Worm (Caenorhabditis elegans) whole organism, young adult: Measurements from ENCODE around the gene dgk-5.

Experiments
- F22D6.2 ChIP-seq: sonication (generic microtip); optimal IDR thresholded peaks from 2 replicates; lab custom pipeline; 2016; ENCODE audit warnings: mild to moderate bottlenecking, missing genetic modification characterization, missing compliant biosample characterization
- F23B12.7 ChIP-seq: sonication (generic microtip); optimal IDR thresholded peaks from 2 replicates; lab custom pipeline; 2017; ENCODE audit warnings: missing genetic modification characterization, mild to moderate bottlenecking, missing compliant biosample characterization, antibody characterized with exemption, moderate library complexity; ENCODE audit not compliant: insufficient read depth
- F37B4.10 ChIP-seq: fragments of 200-800 bp; sonication (Bioruptor generic); IDR thresholded peaks from 2 replicates; pipeline ENCODE4 v1.3.6; 2022; ENCODE audit warnings: missing genetic modification characterization, missing compliant biosample characterization
- F49E8.2 ChIP-seq: sonication (generic microtip); optimal IDR thresholded peaks from 3 replicates; lab custom pipeline; 2017; ENCODE audit warnings: missing genetic modification characterization, mild to moderate bottlenecking, missing compliant biosample characterization, antibody characterized with exemption, moderate library complexity; ENCODE audit not compliant: insufficient read depth
- F55B11.4 ChIP-seq: sonication (generic microtip); optimal IDR thresholded peaks from 2 replicates; lab custom pipeline; 2016; ENCODE audit warnings: missing compliant biosample characterization, missing genetic modification characterization, borderline replicate concordance; ENCODE audit not compliant: insufficient read depth
- F57A8.1 ChIP-seq: fragments of 200-800 bp; sonication (Bioruptor generic); optimal IDR thresholded peaks from 2 replicates; lab custom pipeline; 2018; ENCODE audit warnings: mild to moderate bottlenecking, missing genetic modification characterization, moderate library complexity, missing compliant biosample characterization
- Y56A3A.18 ChIP-seq: fragments of 200-800 bp; sonication (Bioruptor generic); IDR thresholded peaks from 2 replicates; pipeline ENCODE4 v1.3.6; 2022; ENCODE audit warnings: missing genetic modification reagents, missing genetic modification characterization, missing compliant biosample characterization
- Y95B8A.8 ChIP-seq: fragments of 200-800 bp; sonication (Bioruptor generic); IDR thresholded peaks from 2 replicates; pipeline ENCODE4 v1.3.6; 2022; ENCODE audit warnings: missing genetic modification reagents, missing genetic modification characterization, missing compliant biosample characterization
- aptf-2 ChIP-seq: fragments of 200-800 bp; sonication (Bioruptor generic); conservative IDR thresholded peaks from 2 replicates; pipeline ENCODE4 v1.3.6; 2022; ENCODE audit warnings: missing genetic modification reagents, missing genetic modification characterization, missing compliant biosample characterization
- aptf-3 ChIP-seq: fragments of 200-800 bp; sonication (Bioruptor generic); IDR thresholded peaks from 2 replicates; pipeline ENCODE4 v1.3.6; 2022; ENCODE audit warnings: missing genetic modification characterization, missing compliant biosample characterization
- attf-5 ChIP-seq: fragments of 200-800 bp; sonication (Bioruptor generic); optimal IDR thresholded peaks from 2 replicates; lab custom pipeline; 2018; ENCODE audit warnings: mild to moderate bottlenecking, missing genetic modification characterization, missing compliant biosample characterization
- cebp-1 ChIP-seq, 2 experiments: fragments of 200-800 bp in 1 of 2; sonication (Bioruptor generic) in 1 of 2; sonication (generic microtip) in 1 of 2; IDR thresholded peaks in 1 of 2; optimal IDR thresholded peaks in 1 of 2; 2 replicates each; pipeline versions ENCODE4 v1.3.6 to Lab custom; 2017 to 2022; ENCODE audit warnings: missing compliant biosample characterization in 2 of 2, missing genetic modification characterization in 2 of 2, mild to moderate bottlenecking in 1 of 2, missing genetic modification reagents in 1 of 2, moderate library complexity in 1 of 2
- cebp-2 ChIP-seq: fragments of 200-800 bp; sonication (Bioruptor generic); IDR thresholded peaks from 2 replicates; pipeline ENCODE4 v1.3.6; 2022; ENCODE audit warnings: missing genetic modification characterization, missing compliant biosample characterization
- ceh-27 ChIP-seq: fragments of 200-800 bp; sonication (Bioruptor generic); optimal IDR thresholded peaks from 2 replicates; lab custom pipeline; 2018; ENCODE audit warnings: mild to moderate bottlenecking, missing genetic modification characterization, moderate library complexity, missing compliant biosample characterization
- dox-1 ChIP-seq: fragments of 200-800 bp; sonication (Bioruptor generic); IDR thresholded peaks from 2 replicates; pipeline ENCODE4 v1.3.6; 2022; ENCODE audit warnings: missing genetic modification reagents, missing genetic modification characterization, missing compliant biosample characterization
- dpl-1 ChIP-seq: fragments of 150-350 bp; optimal IDR thresholded peaks from 2 replicates; lab custom pipeline; 2014; ENCODE audit warnings: missing biosample characterization, missing genetic modification reagents, missing genetic modification characterization
- efl-1 ChIP-seq: fragments of 150-350 bp; optimal IDR thresholded peaks from 2 replicates; lab custom pipeline; 2014; ENCODE audit warnings: missing biosample characterization, missing genetic modification reagents, missing genetic modification characterization
- egrh-3 ChIP-seq: fragments of 200-800 bp; sonication (Bioruptor generic); IDR thresholded peaks from 2 replicates; pipeline ENCODE4 v1.3.6; 2022; ENCODE audit warnings: missing genetic modification reagents, missing genetic modification characterization, missing compliant biosample characterization
- gei-17 ChIP-seq: fragments of 200-800 bp; sonication (Bioruptor generic); optimal IDR thresholded peaks from 2 replicates; lab custom pipeline; 2018; ENCODE audit warnings: mild to moderate bottlenecking, missing genetic modification characterization, missing compliant biosample characterization
- hlh-26 ChIP-seq: fragments of 200-800 bp; sonication (Bioruptor generic); conservative IDR thresholded peaks from 2 replicates; pipeline ENCODE4 v1.3.6; 2022; ENCODE audit warnings: missing genetic modification reagents, missing genetic modification characterization, missing compliant biosample characterization
- hmg-1.2 ChIP-seq: fragments of 200-800 bp; sonication (Bioruptor generic); IDR thresholded peaks from 2 replicates; pipeline ENCODE4 v1.3.6; 2022; ENCODE audit warnings: missing genetic modification reagents, missing genetic modification characterization, missing compliant biosample characterization
- lin-35 ChIP-seq, 3 experiments: fragments of 150-350 bp in 2 of 3; sonication (generic microtip) in 1 of 3; optimal IDR thresholded peaks; 2 replicates each; lab custom pipeline; 2014 to 2018; ENCODE audit warnings: missing biosample characterization in 3 of 3, missing genetic modification characterization in 3 of 3, missing genetic modification reagents in 3 of 3
- lsy-27 ChIP-seq: sonication (generic microtip); optimal IDR thresholded peaks from 2 replicates; lab custom pipeline; 2017; ENCODE audit warnings: missing genetic modification characterization, mild to moderate bottlenecking, missing compliant biosample characterization, antibody characterized with exemption, missing genotype, borderline replicate concordance; ENCODE audit not compliant: insufficient read depth
- madf-3 ChIP-seq: fragments of 200-800 bp; sonication (Bioruptor generic); IDR thresholded peaks from 2 replicates; pipeline ENCODE4 v1.3.6; 2022; ENCODE audit warnings: missing genetic modification reagents, missing genetic modification characterization, missing compliant biosample characterization
- nfya-2 ChIP-seq: fragments of 200-800 bp; sonication (Bioruptor generic); IDR thresholded peaks from 2 replicates; pipeline ENCODE4 v1.3.6; 2022; ENCODE audit warnings: missing genetic modification reagents, missing genetic modification characterization, missing compliant biosample characterization
- nhr-27 ChIP-seq: fragments of 200-800 bp; sonication (Bioruptor generic); optimal IDR thresholded peaks from 2 replicates; lab custom pipeline; 2018; ENCODE audit warnings: mild to moderate bottlenecking, missing genetic modification characterization, moderate library complexity, missing compliant biosample characterization
- nhr-80 ChIP-seq: sonication (generic microtip); optimal IDR thresholded peaks from 2 replicates; lab custom pipeline; 2016; ENCODE audit warnings: missing genetic modification characterization, missing compliant biosample characterization
- nhr-90 ChIP-seq: sonication (generic microtip); optimal IDR thresholded peaks from 2 replicates; lab custom pipeline; 2016; ENCODE audit warnings: missing genotype, mild to moderate bottlenecking, missing genetic modification characterization, missing compliant biosample characterization
- pbrm-1 ChIP-seq: fragments of 200-800 bp; sonication (Bioruptor generic); IDR thresholded peaks from 2 replicates; pipeline ENCODE4 v1.3.6; 2022; ENCODE audit warnings: missing genetic modification reagents, missing genetic modification characterization, missing compliant biosample characterization
- pha-4 ChIP-seq: fragments of 150-350 bp; sonication (generic microtip); optimal IDR thresholded peaks from 2 replicates; lab custom pipeline; 2014; ENCODE audit warnings: missing biosample characterization, missing genetic modification reagents, missing genetic modification characterization
- rcor-1 ChIP-seq: fragments of 200-800 bp; sonication (Bioruptor generic); IDR thresholded peaks from 2 replicates; pipeline ENCODE4 v1.3.6; 2022; ENCODE audit warnings: missing genetic modification reagents, missing genetic modification characterization, missing compliant biosample characterization
- rec-8 ChIP-seq, 2 experiments: sonication (generic microtip); optimal IDR thresholded peaks; 2 replicates each; lab custom pipeline; 2016; ENCODE audit warnings: mild to moderate bottlenecking in 2 of 2, missing genetic modification characterization in 2 of 2, missing genetic modification reagents in 2 of 2, missing genotype in 2 of 2, missing biosample characterization in 1 of 2, missing compliant biosample characterization in 1 of 2, moderate library complexity in 1 of 2
- sea-2 ChIP-seq: fragments of 200-800 bp; sonication (Bioruptor generic); IDR thresholded peaks from 2 replicates; pipeline ENCODE4 v1.3.6; 2022; ENCODE audit warnings: missing genetic modification characterization, missing compliant biosample characterization
- snpc-3.4 ChIP-seq: sonication (generic microtip); optimal IDR thresholded peaks from 2 replicates; lab custom pipeline; 2017; ENCODE audit warnings: missing genetic modification characterization, mild to moderate bottlenecking, missing compliant biosample characterization, antibody characterized with exemption, moderate library complexity, missing genotype, missing genetic modification reagents
- somi-1 ChIP-seq: fragments of 200-800 bp; sonication (Bioruptor generic); optimal IDR thresholded peaks from 2 replicates; lab custom pipeline; 2018; ENCODE audit warnings: mild to moderate bottlenecking, missing genetic modification characterization, missing compliant biosample characterization
- unc-130 ChIP-seq: sonication (generic microtip); optimal IDR thresholded peaks from 2 replicates; lab custom pipeline; 2016; ENCODE audit warnings: missing genetic modification reagents, missing genetic modification characterization, missing compliant biosample characterization
- ztf-18 ChIP-seq: sonication (generic microtip); optimal IDR thresholded peaks from 2 replicates; lab custom pipeline; 2016; ENCODE audit warnings: missing genotype, mild to moderate bottlenecking, missing genetic modification characterization, missing compliant biosample characterization
- ztf-25 ChIP-seq: fragments of 200-800 bp; sonication (Bioruptor generic); IDR thresholded peaks from 2 replicates; pipeline ENCODE4 v1.3.6; 2022; ENCODE audit warnings: missing genetic modification reagents, missing genetic modification characterization, missing compliant biosample characterization
- ztf-28 ChIP-seq: fragments of 200-800 bp; sonication (Bioruptor generic); IDR thresholded peaks from 2 replicates; pipeline ENCODE4 v1.3.6; 2022; ENCODE audit warnings: missing genetic modification reagents, missing genetic modification characterization, missing compliant biosample characterization

The dgk-5 gene

DNA sequence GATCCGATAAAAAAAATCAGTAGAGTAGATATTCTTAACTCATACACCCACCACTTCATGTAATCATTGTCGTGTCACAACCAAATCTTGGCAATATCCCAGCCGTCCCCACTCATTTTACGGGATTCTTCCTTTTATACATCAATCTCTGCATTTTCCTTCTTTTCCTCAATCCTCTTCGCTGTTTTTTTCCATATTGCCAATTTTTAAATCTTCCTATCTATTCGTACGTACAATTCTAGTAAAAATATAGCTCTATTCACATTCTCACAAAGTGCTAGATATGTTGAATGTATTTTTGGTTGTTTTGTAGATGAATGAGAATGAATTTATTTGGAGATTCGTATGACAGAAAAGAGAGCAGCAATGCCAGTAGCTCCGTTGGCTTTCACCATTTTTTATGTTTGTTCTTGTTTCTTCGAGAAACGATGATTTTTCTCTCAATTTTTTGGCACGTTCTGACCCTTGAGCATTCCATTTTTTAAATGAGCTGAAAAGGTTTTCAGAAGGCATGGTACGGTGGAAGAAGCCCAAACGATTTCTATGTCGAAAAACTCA, 4.4 kb upstream of the dgk-5 start, which contains the start of gene T28D9.16:
Gene T28D9.16, plus strand, starts transcription at position 508 of the 558 bp plus-strand sequence.
- no peak for TF ChIP-seq snpc-3.4
- no peak for TF ChIP-seq madf-3 (GFP tag; lab: Robert Waterston, UW)
- no peak for TF ChIP-seq cebp-1 (GFP tag; IDR thresholded peaks at IDR 0.05; lab: Robert Waterston, UW)
- TF ChIP-seq cebp-1 (tag; optimal IDR thresholded peaks at IDR 0.05; lab: Kevin White, UChicago), result no peak
- no peak for TF ChIP-seq pha-4
- TF ChIP-seq somi-1 (GFP tag; lab: Kevin White, UChicago), result no peak
- TF ChIP-seq nfya-2 (GFP tag; lab: Robert Waterston, UW), result no peak
- no peak for TF ChIP-seq F37B4.10 (GFP tag; lab: Robert Waterston, UW)
- TF ChIP-seq F49E8.2 (tag; lab: Kevin White, UChicago), result no peak
- TF ChIP-seq F22D6.2, result no peak

DNA sequence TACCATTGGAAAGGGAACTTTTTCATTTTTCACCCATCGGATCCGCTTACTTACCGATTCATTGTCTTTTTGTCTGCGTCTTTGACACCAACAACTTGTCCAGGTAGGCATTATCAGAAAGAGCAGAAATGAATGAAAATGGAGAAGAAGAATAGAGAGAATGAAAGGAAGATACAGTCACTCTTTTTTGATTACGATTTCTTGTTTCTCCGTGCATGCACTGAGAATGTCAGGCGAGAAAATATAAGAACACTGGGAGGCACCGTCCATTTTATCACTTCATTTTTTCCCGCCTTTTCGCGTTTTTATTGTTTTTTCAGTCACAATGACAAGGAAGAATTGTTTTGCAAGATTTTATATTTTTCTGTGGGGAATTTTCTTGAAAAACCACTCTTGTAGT, 1.5 kb downstream of the dgk-5 start:
- TF ChIP-seq nhr-80 (tag; lab: Kevin White, UChicago) (peak; percentile 71), ztf-28 (GFP tag; lab: Robert Waterston, UW) (no peak), ceh-27 (GFP tag; lab: Kevin White, UChicago) (no peak)

DNA sequence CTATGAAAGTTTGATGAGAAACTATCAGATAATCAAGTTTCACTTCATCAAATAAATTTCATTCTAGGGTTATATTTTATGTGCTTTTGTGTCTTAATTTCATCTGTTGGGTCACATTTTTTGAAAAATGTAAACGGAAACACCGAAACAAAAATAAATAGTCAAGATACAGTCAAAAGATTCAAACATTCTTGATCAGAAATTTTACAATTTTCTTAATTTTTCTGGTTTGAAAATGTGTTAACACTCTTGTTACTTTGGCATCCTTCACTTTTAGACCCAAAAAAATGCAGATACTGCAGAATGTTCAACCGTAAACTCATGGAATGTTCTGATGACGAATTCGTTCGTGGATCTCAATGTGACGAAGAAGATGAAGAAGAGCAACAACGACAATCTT, 16.2 kb downstream of the dgk-5 start, which contains the start of gene aptf-1:
Gene aptf-1, plus strand, starts transcription at position 301 of the 400 bp plus-strand sequence.
- no peak for TF ChIP-seq Y56A3A.18 (GFP tag; lab: Robert Waterston, UW)
- TF ChIP-seq hlh-26 (GFP tag; lab: Robert Waterston, UW), result no peak
- no peak for TF ChIP-seq F55B11.4 (tag; lab: Kevin White, UChicago)
- TF ChIP-seq aptf-3, result no peak
- no peak for TF ChIP-seq pbrm-1 (GFP tag; lab: Robert Waterston, UW)
- no peak for TF ChIP-seq sea-2 (GFP tag; lab: Robert Waterston, UW)
- no peak for TF ChIP-seq egrh-3 (GFP tag; lab: Robert Waterston, UW)
- no peak for TF ChIP-seq F23B12.7 (tag; lab: Kevin White, UChicago)
- no peak for TF ChIP-seq ztf-25 (GFP tag; lab: Robert Waterston, UW)
- TF ChIP-seq nhr-27, result no peak

DNA sequence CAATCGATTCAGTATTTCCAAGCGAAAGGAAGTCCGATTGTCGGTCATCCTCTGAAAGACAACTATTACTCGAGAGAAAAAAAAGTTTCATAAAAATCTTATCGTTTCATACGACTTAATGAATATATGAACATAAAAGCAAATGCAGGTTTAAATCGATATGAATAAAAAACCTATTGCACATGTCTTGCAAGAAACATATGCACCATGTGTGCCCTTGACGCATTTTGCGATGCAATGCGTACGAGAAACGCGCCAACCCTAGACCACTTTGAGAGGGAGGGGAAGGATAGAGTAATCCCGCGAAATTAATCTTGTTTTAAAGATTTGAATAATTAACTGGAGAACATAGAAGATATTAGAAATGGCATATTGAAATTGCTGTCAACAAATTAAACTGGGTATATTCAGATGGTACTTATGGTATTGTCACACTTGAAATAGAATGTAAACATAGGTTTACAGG, 17.5 kb downstream of the dgk-5 start, which contains the start of gene atg-16.2:
Gene atg-16.2, minus strand, starts transcription at position 51 of the 466 bp plus-strand sequence.
- TF ChIP-seq lsy-27 (tag; lab: Kevin White, UChicago) (no peak), F57A8.1 (GFP tag; lab: Kevin White, UChicago) (no peak), lin-35 (GFP tag; optimal IDR thresholded peaks at IDR 0.05; lab: Kevin White, UChicago) (peak in 1 of 3 experiments; percentile 31), ztf-18 (peak; percentile 90), efl-1 (GFP tag; lab: Kevin White, UChicago) (peak; percentile 32), nhr-90 (tag; lab: Kevin White, UChicago) (no peak), cebp-2 (GFP tag; lab: Robert Waterston, UW) (no peak), dox-1 (GFP tag; lab: Robert Waterston, UW) (0 out of 2 replicates have a peak, but pooled peaks have one; percentile 50), nhr-80 (tag; lab: Kevin White, UChicago) (peak; percentile 74), rec-8 (tag; optimal IDR thresholded peaks at IDR 0.05; lab: Kevin White, UChicago) (no peak), gei-17 (no peak), hmg-1.2 (GFP tag; lab: Robert Waterston, UW) (peak; percentile 19; the same call in 1 of the 2 replicates), aptf-2 (no peak), attf-5 (GFP tag; lab: Kevin White, UChicago) (peak; percentile 69), rcor-1 (GFP tag; lab: Robert Waterston, UW) (0 out of 2 replicates have a peak, but pooled peaks have one; percentile 23), unc-130 (GFP tag; lab: Kevin White, UChicago) (no peak), Y95B8A.8 (GFP tag; lab: Robert Waterston, UW) (no peak), dpl-1 (GFP tag; lab: Kevin White, UChicago) (peak; percentile 31)
- TF ChIP-seq, all 124 proteins: peak for 9
